Fruit fly (Drosophila melanogaster): ENCODE measurements around the gene CG46412.

DNA sequence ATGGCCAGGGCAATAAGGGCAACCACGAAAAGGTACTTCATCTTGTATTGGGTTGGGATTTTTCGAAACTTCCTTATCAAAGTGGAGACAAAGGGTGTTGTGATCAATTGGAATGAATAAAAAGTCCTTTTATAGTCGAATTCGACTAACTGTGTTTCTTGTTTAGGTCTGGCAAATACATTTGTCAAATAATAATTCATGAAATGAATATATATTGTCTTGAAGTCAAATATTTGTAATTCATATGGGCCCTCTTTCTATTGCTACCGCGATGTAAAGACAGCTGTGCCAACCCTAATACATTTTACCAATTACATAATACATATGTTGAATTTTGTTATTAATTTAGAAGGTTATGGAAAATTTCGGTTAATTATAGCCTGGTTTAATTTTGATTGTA is 13.5 kb upstream of the CG46412 start, which contains the start of gene CG33271:
- TF ChIP-seq topi (GFP tag; optimal IDR thresholded peaks at IDR 0.05) = no peak
- TF ChIP-seq Blimp-1 (GFP tag; optimal IDR thresholded peaks at IDR 0.05) = no peak
- no peak for TF ChIP-seq CG6792 (GFP tag; optimal IDR thresholded peaks at IDR 0.05)
- TF ChIP-seq CG11294 (GFP tag; IDR thresholded peaks at IDR 0.05) = no peak
